Worm (Caenorhabditis elegans) whole organism, L2 larva: ENCODE results near the gene ldb-1.

Experiments used
- C34F6.9 ChIP-seq: fragments of 150-350 bp; optimal IDR thresholded peaks from 2 replicates; lab custom pipeline; 2014; ENCODE audit warnings: missing biosample characterization, missing genetic modification characterization
- F13H6.1 ChIP-seq: sonication (generic microtip); optimal IDR thresholded peaks from 2 replicates; lab custom pipeline; 2016; ENCODE audit warnings: missing genetic modification characterization, missing compliant biosample characterization
- R02D3.7 ChIP-seq: fragments of 150-350 bp; optimal IDR thresholded peaks from 2 replicates; lab custom pipeline; 2014; ENCODE audit warnings: missing biosample characterization, missing genetic modification characterization
- Y55F3AM.14 ChIP-seq: fragments of 200-800 bp; sonication (Bioruptor generic); optimal IDR thresholded peaks from 2 replicates; lab custom pipeline; 2018; ENCODE audit warnings: mild to moderate bottlenecking, missing genetic modification characterization, missing compliant biosample characterization
- ZK546.5 ChIP-seq: sonication (generic microtip); optimal IDR thresholded peaks from 2 replicates; lab custom pipeline; 2017; ENCODE audit warnings: missing biosample characterization, missing genetic modification characterization
- alr-1 ChIP-seq: fragments of 150-350 bp; optimal IDR thresholded peaks from 2 replicates; lab custom pipeline; 2014; ENCODE audit warnings: missing biosample characterization, missing genetic modification characterization
- aly-2 ChIP-seq: fragments of 150-350 bp; optimal IDR thresholded peaks from 2 replicates; lab custom pipeline; 2014; ENCODE audit warnings: missing biosample characterization, missing genetic modification characterization
- ama-1 ChIP-seq: fragments of 150-350 bp; optimal IDR thresholded peaks from 2 replicates; lab custom pipeline; 2018; ENCODE audit warnings: inconsistent platforms
- blmp-1 ChIP-seq: sonication (generic microtip); optimal IDR thresholded peaks from 2 replicates; lab custom pipeline; 2017; ENCODE audit warnings: missing genetic modification characterization, mild to moderate bottlenecking, missing compliant biosample characterization, antibody characterized with exemption, moderate library complexity; ENCODE audit not compliant: insufficient read depth
- ceh-16 ChIP-seq: fragments of 150-350 bp; optimal IDR thresholded peaks from 2 replicates; lab custom pipeline; 2014; ENCODE audit warnings: missing biosample characterization, missing genetic modification characterization
- ceh-82 ChIP-seq: fragments of 150-350 bp; optimal IDR thresholded peaks from 2 replicates; lab custom pipeline; 2014; ENCODE audit warnings: missing biosample characterization, missing genetic modification characterization
- crh-2 ChIP-seq: sonication (generic microtip); optimal IDR thresholded peaks from 2 replicates; lab custom pipeline; 2017; ENCODE audit warnings: missing biosample characterization, missing genetic modification characterization
- dmd-4 ChIP-seq: sonication (generic microtip); optimal IDR thresholded peaks from 2 replicates; lab custom pipeline; 2017; ENCODE audit warnings: missing biosample characterization, missing genetic modification characterization
- egl-27 ChIP-seq: sonication (generic microtip); optimal IDR thresholded peaks from 3 replicates; lab custom pipeline; 2017; ENCODE audit warnings: missing biosample characterization, missing genetic modification reagents, missing genetic modification characterization
- elt-3 ChIP-seq: sonication (generic microtip); optimal IDR thresholded peaks from 2 replicates; lab custom pipeline; 2017; ENCODE audit warnings: missing biosample characterization, missing genetic modification characterization
- fos-1 ChIP-seq: fragments of 150-350 bp; optimal IDR thresholded peaks from 2 replicates; lab custom pipeline; 2014; ENCODE audit warnings: missing biosample characterization, missing genetic modification characterization
- gmeb-1 ChIP-seq: fragments of 150-350 bp; optimal IDR thresholded peaks from 2 replicates; lab custom pipeline; 2014; ENCODE audit warnings: missing biosample characterization, missing genetic modification characterization
- lin-11 ChIP-seq: fragments of 150-350 bp; sonication (generic microtip); optimal IDR thresholded peaks from 2 replicates; lab custom pipeline; 2014; ENCODE audit warnings: missing biosample characterization, missing genetic modification characterization, inconsistent platforms, mixed read lengths
- lin-13 ChIP-seq: fragments of 150-350 bp; optimal IDR thresholded peaks from 2 replicates; lab custom pipeline; 2014; ENCODE audit warnings: missing biosample characterization, missing genetic modification reagents, missing genetic modification characterization
- lin-39 ChIP-seq: fragments of 150-350 bp; optimal IDR thresholded peaks from 2 replicates; lab custom pipeline; 2014; ENCODE audit warnings: missing biosample characterization, missing genetic modification reagents, missing genetic modification characterization
- lsy-2 ChIP-seq, 2 experiments: fragments of 150-350 bp in 1 of 2; sonication (generic microtip) in 1 of 2; optimal IDR thresholded peaks; 2 replicates each; lab custom pipeline; 2014 to 2017; ENCODE audit warnings: missing biosample characterization in 2 of 2, missing genetic modification characterization in 2 of 2
- mab-5 ChIP-seq: fragments of 150-350 bp; optimal IDR thresholded peaks from 2 replicates; lab custom pipeline; 2014; ENCODE audit warnings: missing biosample characterization, missing genetic modification characterization
- mbf-1 ChIP-seq: sonication (generic microtip); optimal IDR thresholded peaks from 2 replicates; lab custom pipeline; 2017; ENCODE audit warnings: missing biosample characterization, missing genetic modification characterization
- mdl-1 ChIP-seq, 2 experiments: fragments of 150-350 bp in 1 of 2; sonication (generic microtip) in 1 of 2; optimal IDR thresholded peaks; 2 replicates each; lab custom pipeline; 2017; ENCODE audit warnings: missing biosample characterization in 2 of 2, missing genetic modification characterization in 2 of 2
- nhr-11 ChIP-seq: fragments of 150-350 bp; optimal IDR thresholded peaks from 2 replicates; lab custom pipeline; 2014; ENCODE audit warnings: missing biosample characterization, missing genetic modification characterization
- nhr-12 ChIP-seq: fragments of 150-350 bp; optimal IDR thresholded peaks from 2 replicates; lab custom pipeline; 2014; ENCODE audit warnings: missing biosample characterization, missing genetic modification characterization
- nhr-129 ChIP-seq: fragments of 150-350 bp; optimal IDR thresholded peaks from 2 replicates; lab custom pipeline; 2014; ENCODE audit warnings: missing biosample characterization, missing genetic modification characterization
- nhr-21 ChIP-seq: fragments of 150-350 bp; optimal IDR thresholded peaks from 2 replicates; lab custom pipeline; 2014; ENCODE audit warnings: missing biosample characterization, missing genetic modification characterization
- nhr-23 ChIP-seq: fragments of 150-350 bp; optimal IDR thresholded peaks from 2 replicates; lab custom pipeline; 2014; ENCODE audit warnings: missing biosample characterization, missing genetic modification reagents, missing genetic modification characterization
- nhr-237 ChIP-seq: fragments of 150-350 bp; optimal IDR thresholded peaks from 2 replicates; lab custom pipeline; 2014; ENCODE audit warnings: missing biosample characterization, missing genetic modification characterization
- nhr-25 ChIP-seq: fragments of 150-350 bp; sonication (generic microtip); optimal IDR thresholded peaks from 3 replicates; lab custom pipeline; 2014; ENCODE audit warnings: missing biosample characterization, missing genetic modification characterization
- nhr-6 ChIP-seq: fragments of 150-350 bp; optimal IDR thresholded peaks from 2 replicates; lab custom pipeline; 2014; ENCODE audit warnings: missing biosample characterization, missing genetic modification characterization
- nhr-77 ChIP-seq: fragments of 150-350 bp; optimal IDR thresholded peaks from 2 replicates; lab custom pipeline; 2014; ENCODE audit warnings: missing biosample characterization, missing genetic modification characterization
- peb-1 ChIP-seq: fragments of 150-350 bp; optimal IDR thresholded peaks from 2 replicates; lab custom pipeline; 2014; ENCODE audit warnings: missing biosample characterization, missing genetic modification characterization
- sem-4 ChIP-seq: fragments of 150-350 bp; optimal IDR thresholded peaks from 2 replicates; lab custom pipeline; 2014; ENCODE audit warnings: missing biosample characterization, missing genetic modification reagents, missing genetic modification characterization
- sma-3 ChIP-seq: sonication (generic microtip); optimal IDR thresholded peaks from 2 replicates; lab custom pipeline; 2016; ENCODE audit warnings: missing genetic modification reagents, missing genetic modification characterization, missing compliant biosample characterization
- sma-9 ChIP-seq, 2 experiments: fragments of 150-350 bp in 1 of 2; sonication (generic microtip) in 1 of 2; optimal IDR thresholded peaks; 2 replicates each; lab custom pipeline; 2014 to 2016; ENCODE audit warnings: missing genetic modification characterization in 2 of 2, mild to moderate bottlenecking in 1 of 2, missing biosample characterization in 1 of 2, missing compliant biosample characterization in 1 of 2, missing genetic modification reagents in 1 of 2, moderate library complexity in 1 of 2
- snpc-4 ChIP-seq: fragments of 150-350 bp; optimal IDR thresholded peaks from 2 replicates; lab custom pipeline; 2014; ENCODE audit warnings: missing biosample characterization, missing genetic modification characterization
- unc-39 ChIP-seq: fragments of 150-350 bp; optimal IDR thresholded peaks from 2 replicates; lab custom pipeline; 2014; ENCODE audit warnings: missing biosample characterization, missing genetic modification characterization
- unc-55 ChIP-seq: fragments of 150-350 bp; sonication (generic microtip); optimal IDR thresholded peaks from 3 replicates; lab custom pipeline; 2014; ENCODE audit warnings: missing biosample characterization, missing genetic modification reagents, missing genetic modification characterization
- unc-62 ChIP-seq: fragments of 150-350 bp; optimal IDR thresholded peaks from 2 replicates; lab custom pipeline; 2014; ENCODE audit warnings: missing biosample characterization, missing genetic modification reagents, missing genetic modification characterization
- zag-1 ChIP-seq: fragments of 150-350 bp; optimal IDR thresholded peaks from 2 replicates; lab custom pipeline; 2014; ENCODE audit warnings: missing biosample characterization, missing genetic modification characterization
- ztf-1 ChIP-seq: fragments of 200-800 bp; sonication (Bioruptor generic); conservative IDR thresholded peaks from 2 replicates; pipeline ENCODE4 v1.3.6; 2022; ENCODE audit warnings: missing genetic modification characterization, missing compliant biosample characterization
- ztf-11 ChIP-seq: sonication (generic microtip); optimal IDR thresholded peaks from 2 replicates; lab custom pipeline; 2017; ENCODE audit warnings: missing biosample characterization, missing genetic modification characterization
- ztf-4 ChIP-seq: fragments of 150-350 bp; optimal IDR thresholded peaks from 2 replicates; lab custom pipeline; 2014; ENCODE audit warnings: missing biosample characterization, missing genetic modification characterization

The ldb-1 gene

DNA sequence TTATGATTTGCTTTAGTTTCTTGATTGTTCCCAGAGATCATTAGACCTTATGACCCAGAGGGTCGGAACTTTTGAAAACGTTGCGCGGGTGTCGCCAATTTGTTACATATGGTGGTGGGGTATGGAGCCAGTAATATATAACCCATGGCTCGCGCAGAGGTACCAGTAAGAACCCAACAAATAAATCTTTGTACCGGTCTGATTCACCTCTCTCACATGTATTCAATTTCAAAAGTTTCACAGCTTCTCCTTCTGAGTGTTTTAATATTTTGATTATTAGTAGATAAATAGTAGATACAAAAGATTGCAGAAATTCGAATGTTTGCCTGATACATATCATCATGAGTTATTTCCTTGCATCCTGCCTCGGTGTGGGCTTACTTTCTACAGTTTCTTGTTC, 12.6 kb upstream of the ldb-1 start, which contains the start of gene egl-15:
TSS of gene egl-15 (plus strand) at position 301 of the 400 bp plus-strand sequence.
- TF ChIP-seq nhr-25 (tag; lab: Kevin White, UChicago) (no peak), ztf-4 (tag; lab: Kevin White, UChicago) (no peak), nhr-11 (tag; lab: Kevin White, UChicago) (no peak), nhr-237 (tag; lab: Kevin White, UChicago) (no peak), nhr-12 (tag; lab: Kevin White, UChicago) (no peak), gmeb-1 (tag; lab: Kevin White, UChicago) (no peak), nhr-21 (tag; lab: Kevin White, UChicago) (no peak), ceh-82 (tag; lab: Kevin White, UChicago) (no peak), lin-13 (GFP tag; lab: Kevin White, UChicago) (no peak), unc-39 (tag; lab: Kevin White, UChicago) (no peak), alr-1 (no peak), zag-1 (no peak), ama-1 (lab: Kevin White, UChicago) (no peak), nhr-23 (tag; lab: Kevin White, UChicago) (no peak), mbf-1 (tag; lab: Kevin White, UChicago) (no peak), snpc-4 (tag; lab: Kevin White, UChicago) (no peak)

DNA sequence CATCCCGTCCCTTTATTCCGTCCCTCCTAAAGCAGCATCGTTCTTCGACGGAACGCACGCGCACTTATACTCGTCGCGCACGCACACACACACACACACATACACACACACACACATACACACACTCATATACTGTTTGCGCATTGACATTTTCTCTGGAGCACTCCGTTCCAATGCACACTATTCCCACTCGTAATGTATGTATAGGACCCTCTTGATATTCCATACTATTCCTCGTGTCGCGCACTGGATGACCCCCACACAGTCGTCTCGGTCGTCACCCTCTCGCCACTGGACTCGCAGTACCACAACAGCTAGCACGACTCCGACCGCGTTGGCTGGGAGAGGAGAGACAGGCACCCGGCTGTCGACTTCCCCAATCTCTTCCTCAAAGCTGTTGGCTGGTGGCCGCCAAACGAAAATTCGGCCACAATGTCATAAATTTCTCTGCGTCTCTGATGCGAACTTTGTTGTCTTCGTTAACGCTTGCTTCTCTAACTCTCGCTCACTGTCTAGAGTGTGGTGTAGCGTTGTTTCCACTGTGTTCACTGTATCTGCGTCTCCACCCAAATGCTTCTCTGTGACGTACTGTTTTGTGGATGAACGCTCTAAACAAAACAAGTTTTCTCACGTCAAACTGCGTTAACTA, 2.5 kb downstream of the ldb-1 start:
- TF ChIP-seq unc-62 (GFP tag; lab: Kevin White, UChicago) (peak; percentile 48), F13H6.1 (tag; lab: Kevin White, UChicago) (peak; percentile 99), ztf-4 (tag; lab: Kevin White, UChicago) (peak; percentile 73), mdl-1 (tag; optimal IDR thresholded peaks at IDR 0.05; lab: Kevin White, UChicago) (peak; percentile 86 to 92), alr-1 (no peak), ztf-11 (tag; lab: Kevin White, UChicago) (no peak), zag-1 (peak; percentile 92), lin-11 (tag; lab: Kevin White, UChicago) (peak; percentile 31), ama-1 (lab: Kevin White, UChicago) (no peak), mbf-1 (tag; lab: Kevin White, UChicago) (no peak), ceh-82 (tag; lab: Kevin White, UChicago) (peak; percentile 58), nhr-237 (tag; lab: Kevin White, UChicago) (peak; percentile 22), Y55F3AM.14 (GFP tag; lab: Kevin White, UChicago) (peak; percentile 83), lsy-2 (tag; optimal IDR thresholded peaks at IDR 0.05; lab: Kevin White, UChicago) (peak; percentile 67 to 82), sma-3 (peak; percentile 93), nhr-12 (tag; lab: Kevin White, UChicago) (no peak), unc-39 (tag; lab: Kevin White, UChicago) (peak; percentile 9), gmeb-1 (tag; lab: Kevin White, UChicago) (peak; percentile 66), dmd-4 (tag; lab: Kevin White, UChicago) (no peak), nhr-6 (tag; lab: Kevin White, UChicago) (peak; percentile 82), ztf-1 (GFP tag; lab: Robert Waterston, UW) (no peak), mab-5 (peak; percentile 65), aly-2 (no peak), C34F6.9 (tag; lab: Kevin White, UChicago) (peak; percentile 93), nhr-129 (tag; lab: Kevin White, UChicago) (peak; percentile 92), sem-4 (tag; lab: Kevin White, UChicago) (peak; percentile 96), lin-39 (tag; lab: Kevin White, UChicago) (peak; percentile 30), nhr-77 (tag; lab: Kevin White, UChicago) (peak; percentile 13), sma-9 (GFP tag; optimal IDR thresholded peaks at IDR 0.05; lab: Kevin White, UChicago) (peak; percentile 83), sma-9 (tag; optimal IDR thresholded peaks at IDR 0.05; lab: Kevin White, UChicago) (peak; percentile 43), egl-27 (peak; percentile 92), crh-2 (tag; lab: Kevin White, UChicago) (peak; percentile 80), R02D3.7 (tag; lab: Kevin White, UChicago) (no peak), elt-3 (no peak), lin-13 (GFP tag; lab: Kevin White, UChicago) (peak; percentile 78), blmp-1 (tag; lab: Kevin White, UChicago) (peak; percentile 52), nhr-23 (tag; lab: Kevin White, UChicago) (no peak), peb-1 (tag; lab: Kevin White, UChicago) (peak; percentile 37), nhr-11 (tag; lab: Kevin White, UChicago) (peak; percentile 32), nhr-21 (tag; lab: Kevin White, UChicago) (peak; percentile 90), snpc-4 (tag; lab: Kevin White, UChicago) (peak; percentile 8), fos-1 (tag; lab: Kevin White, UChicago) (peak; percentile 59), ZK546.5 (peak; percentile 37), ceh-16 (tag; lab: Kevin White, UChicago) (peak; percentile 41), nhr-25 (tag; lab: Kevin White, UChicago) (peak; percentile 93), unc-55 (GFP tag; lab: Kevin White, UChicago) (peak; percentile 88)
